Worm (Caenorhabditis elegans) whole organism, mixed stage, embryonic: ENCODE measurements around the gene C26D10.3.

ENCODE experiments used
- blmp-1 ChIP-seq: fragments of 150-350 bp; optimal IDR thresholded peaks from 2 replicates; lab custom pipeline; 2014; ENCODE audit warnings: missing biosample characterization, missing genetic modification characterization
- ceh-43 ChIP-seq: fragments of 200-800 bp; sonication (Bioruptor generic); optimal IDR thresholded peaks from 2 replicates; lab custom pipeline; 2018; ENCODE audit warnings: mild to moderate bottlenecking, missing genetic modification characterization, moderate library complexity, missing compliant biosample characterization
- elt-3 ChIP-seq: fragments of 150-350 bp; optimal IDR thresholded peaks from 2 replicates; lab custom pipeline; 2014; ENCODE audit warnings: missing biosample characterization, missing genetic modification characterization
- lin-13 ChIP-seq: fragments of 150-350 bp; optimal IDR thresholded peaks from 2 replicates; lab custom pipeline; 2014; ENCODE audit warnings: missing biosample characterization, missing genetic modification characterization
- lin-32 ChIP-seq: fragments of 200-800 bp; sonication (Bioruptor generic); optimal IDR thresholded peaks from 2 replicates; lab custom pipeline; 2018; ENCODE audit warnings: mild to moderate bottlenecking, missing genetic modification characterization, missing compliant biosample characterization
- mep-1 ChIP-seq: fragments of 150-350 bp; optimal IDR thresholded peaks from 2 replicates; lab custom pipeline; 2017; ENCODE audit warnings: missing biosample characterization, missing genetic modification reagents, missing genetic modification characterization, inconsistent platforms
- nhr-12 ChIP-seq: fragments of 150-350 bp; optimal IDR thresholded peaks from 2 replicates; lab custom pipeline; 2014; ENCODE audit warnings: missing biosample characterization, missing genetic modification characterization
- nhr-237 ChIP-seq: fragments of 150-350 bp; optimal IDR thresholded peaks from 2 replicates; lab custom pipeline; 2014; ENCODE audit warnings: missing biosample characterization, missing genetic modification characterization
- nhr-76 ChIP-seq: sonication (generic microtip); optimal IDR thresholded peaks from 2 replicates; lab custom pipeline; 2017; ENCODE audit warnings: missing biosample characterization, missing genetic modification characterization
- pha-4 ChIP-seq: fragments of 150-350 bp; optimal IDR thresholded peaks from 2 replicates; lab custom pipeline; 2018; ENCODE audit warnings: missing biosample characterization, missing genetic modification reagents, missing genetic modification characterization
- snpc-4 ChIP-seq: fragments of 150-350 bp; optimal IDR thresholded peaks from 2 replicates; lab custom pipeline; 2014; ENCODE audit warnings: missing biosample characterization, missing genetic modification characterization
- unc-39 ChIP-seq: fragments of 150-350 bp; optimal IDR thresholded peaks from 2 replicates; lab custom pipeline; 2014; ENCODE audit warnings: missing biosample characterization, missing genetic modification characterization
- unc-62 ChIP-seq: fragments of 150-350 bp; optimal IDR thresholded peaks from 2 replicates; lab custom pipeline; 2014; ENCODE audit warnings: missing biosample characterization, missing genetic modification reagents, missing genetic modification characterization
- ztf-11 ChIP-seq: fragments of 150-350 bp; optimal IDR thresholded peaks from 2 replicates; lab custom pipeline; 2014; ENCODE audit warnings: missing biosample characterization, missing genetic modification characterization

DNA sequence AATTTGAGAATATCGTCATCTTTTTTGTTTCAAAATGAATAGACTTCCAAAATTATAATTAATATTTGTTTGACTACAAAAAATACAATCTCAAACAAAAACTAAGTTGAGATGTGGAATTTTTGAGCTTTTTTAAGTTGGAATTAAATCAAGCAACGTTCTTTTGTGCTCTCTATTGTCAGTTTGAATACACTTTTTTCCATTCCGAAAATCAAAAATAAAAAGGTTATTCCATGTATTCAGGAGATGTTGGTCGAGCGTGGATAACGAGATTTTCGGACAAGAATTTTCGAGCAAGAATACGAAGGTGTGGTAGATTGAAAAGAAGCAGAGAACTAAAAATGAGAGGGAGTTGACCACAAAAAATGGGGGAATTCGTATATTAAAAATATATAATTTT lies 45.0 kb downstream of the C26D10.3 start:
- TF ChIP-seq nhr-12 (tag; lab: Kevin White, UChicago): no peak
- TF ChIP-seq pha-4 (tag; lab: Kevin White, UChicago): no peak
- TF ChIP-seq ztf-11 (tag; lab: Kevin White, UChicago): no peak
- TF ChIP-seq mep-1 (tag; lab: Kevin White, UChicago): no peak
- TF ChIP-seq lin-13: no peak
- no peak for TF ChIP-seq unc-39 (tag; lab: Kevin White, UChicago)
- no peak for TF ChIP-seq snpc-4 (tag; lab: Kevin White, UChicago)
- no peak for TF ChIP-seq elt-3 (tag; lab: Kevin White, UChicago)
- no peak for TF ChIP-seq ceh-43
- TF ChIP-seq unc-62 (GFP tag; lab: Kevin White, UChicago): no peak
- no peak for TF ChIP-seq lin-32 (GFP tag; lab: Kevin White, UChicago)
- no peak for TF ChIP-seq blmp-1 (tag; lab: Kevin White, UChicago)
- no peak for TF ChIP-seq nhr-237 (tag; lab: Kevin White, UChicago)
- no peak for TF ChIP-seq nhr-76
